Fruit fly (Drosophila melanogaster): ENCODE data around the gene CG14717.

Gene CG14717

dm6 chr3R:11657786-11658193, 38.5 kb upstream of the CG14717 start (continued):
- no peak for TF ChIP-seq CG16813 (GFP tag; IDR thresholded peaks at IDR 0.05; ENCODE audit: partially characterized antibody)
- no peak for TF ChIP-seq CG43689 (GFP tag; IDR thresholded peaks at IDR 0.05)
- peak in 1 of 2 experiments; percentile 10 for TF ChIP-seq Hr78 (GFP tag; optimal IDR thresholded peaks at IDR 0.05)
- no peak for TF ChIP-seq aop (GFP tag; IDR thresholded peaks at IDR 0.05)
- peak; percentile 3 for TF ChIP-seq CG15269 (tag; optimal IDR thresholded peaks at IDR 0.05)
- TF ChIP-seq Eip74EF (GFP tag; optimal IDR thresholded peaks at IDR 0.05) = no peak
- no peak for TF ChIP-seq disco-r (GFP tag; optimal IDR thresholded peaks at IDR 0.05)
- no peak for TF ChIP-seq wor (GFP tag; IDR thresholded peaks at IDR 0.05)
- TF ChIP-seq CG1233 (GFP tag; optimal IDR thresholded peaks at IDR 0.05) = no peak
- TF ChIP-seq mam (GFP tag; optimal IDR thresholded peaks at IDR 0.05) = peak; percentile 49
- TF ChIP-seq sens (GFP tag) = peak; percentile 81
- TF ChIP-seq CG30403 (GFP tag; optimal IDR thresholded peaks at IDR 0.05) = peak; percentile 23
- no peak for TF ChIP-seq CG31388 (GFP tag; optimal IDR thresholded peaks at IDR 0.05)
- TF ChIP-seq CG12155 (GFP tag; optimal IDR thresholded peaks at IDR 0.05) = peak; percentile 26
- TF ChIP-seq lov (optimal IDR thresholded peaks at IDR 0.05) = no peak
- 0 out of 3 replicates have a peak, but pooled peaks have one; percentile 12 for TF ChIP-seq lov (GFP tag; IDR thresholded peaks at IDR 0.05)
- TF ChIP-seq Dad (GFP tag; optimal IDR thresholded peaks at IDR 0.05) = no peak
- peak; percentile 24 for TF ChIP-seq bab2 (GFP tag; optimal IDR thresholded peaks at IDR 0.05)
- TF ChIP-seq CG31224 (GFP tag; IDR thresholded peaks at IDR 0.05) = peak; percentile 37; the same call in 1 of the 2 replicates
- no peak for TF ChIP-seq CG4820 (GFP tag; optimal IDR thresholded peaks at IDR 0.05)
- no peak for TF ChIP-seq YL-1 (GFP tag; optimal IDR thresholded peaks at IDR 0.05)
- no peak for TF ChIP-seq Antp (GFP tag; optimal IDR thresholded peaks at IDR 0.05)
- TF ChIP-seq CG14667 (GFP tag; IDR thresholded peaks at IDR 0.05) = no peak
- peak; percentile 27 for TF ChIP-seq CG17829 (tag; optimal IDR thresholded peaks at IDR 0.05)
- no peak for TF ChIP-seq CG11085 (GFP tag; IDR thresholded peaks at IDR 0.05)
- no peak for TF ChIP-seq prd (optimal IDR thresholded peaks at IDR 0.05)
- peak; percentile 42; the same call in 1 of the 3 replicates for TF ChIP-seq prd (GFP tag; IDR thresholded peaks at IDR 0.05)
- TF ChIP-seq Dbx (GFP tag; IDR thresholded peaks at IDR 0.05) = 0 out of 3 replicates have a peak, but pooled peaks have one; percentile 35
- TF ChIP-seq cas (GFP tag; IDR thresholded peaks at IDR 0.05) = no peak
- TF ChIP-seq cg (GFP tag; optimal IDR thresholded peaks at IDR 0.05) = no peak
- no peak for TF ChIP-seq Hey (tag; optimal IDR thresholded peaks at IDR 0.05)
- peak; percentile 10 for TF ChIP-seq CG9817 (tag; optimal IDR thresholded peaks at IDR 0.05)
- no peak for TF ChIP-seq CG4617 (GFP tag; optimal IDR thresholded peaks at IDR 0.05; ENCODE audit: borderline replicate concordance)
- peak; percentile 24; the same call in 1 of the 2 replicates for TF ChIP-seq Awh (GFP tag; IDR thresholded peaks at IDR 0.05)
- TF ChIP-seq knrl (GFP tag; IDR thresholded peaks at IDR 0.05; ENCODE audit: partially characterized antibody) = no peak
- no peak for TF ChIP-seq Dek (tag; optimal IDR thresholded peaks at IDR 0.05)
- TF ChIP-seq Med (GFP tag) = peak; percentile 81
- TF ChIP-seq E2f1 (GFP tag; IDR thresholded peaks at IDR 0.05) = peak; percentile 33; the same call in 1 of the 2 replicates
- no peak for TF ChIP-seq HHEX (GFP tag; optimal IDR thresholded peaks at IDR 0.05)

dm6 chr3R:11661187-11661586, 35.1 kb upstream of the CG14717 start:
- TF ChIP-seq CG15269 (tag; optimal IDR thresholded peaks at IDR 0.05) (no peak), sna (GFP tag; IDR thresholded peaks at IDR 0.05; ENCODE audit: partially characterized antibody) (0 out of 2 replicates have a peak, but pooled peaks have one; percentile 16), Oaz (GFP tag; IDR thresholded peaks at IDR 0.05) (no peak), Hr78 (GFP tag; optimal IDR thresholded peaks at IDR 0.05) (no peak), CG2199 (GFP tag; IDR thresholded peaks at IDR 0.05) (0 out of 3 replicates have a peak, but pooled peaks have one; percentile 10), Pdp1 (GFP tag; optimal IDR thresholded peaks at IDR 0.05) (peak in 1 of 2 experiments; percentile 80), Blimp-1 (GFP tag; optimal IDR thresholded peaks at IDR 0.05) (peak; percentile 98)
